Fruit fly (Drosophila melanogaster): ENCODE measurements around the gene Rev1.

Rev1 gene

dm6 chr3L:642146-642864 is 11.9 kb upstream of the Rev1 start (continued):
- TF ChIP-seq dm (GFP tag; optimal IDR thresholded peaks at IDR 0.05) (no peak), Ravus (GFP tag; IDR thresholded peaks at IDR 0.05) (no peak), pb (GFP tag; optimal IDR thresholded peaks at IDR 0.05) (no peak), CG12769 (tag; optimal IDR thresholded peaks at IDR 0.05) (peak; percentile 77), CG7839 (tag; optimal IDR thresholded peaks at IDR 0.05) (peak; percentile 70), Hey (tag; optimal IDR thresholded peaks at IDR 0.05) (no peak), CG16863 (GFP tag; optimal IDR thresholded peaks at IDR 0.05) (no peak), dan (GFP tag; IDR thresholded peaks at IDR 0.05) (no peak), Mes4 (GFP tag; optimal IDR thresholded peaks at IDR 0.05) (no peak), Ets97D (GFP tag; optimal IDR thresholded peaks at IDR 0.05) (no peak), unpg (GFP tag; optimal IDR thresholded peaks at IDR 0.05) (peak; percentile 60), Aef1 (GFP tag; IDR thresholded peaks at IDR 0.05) (no peak), Xbp1 (GFP tag; optimal IDR thresholded peaks at IDR 0.05) (peak; percentile 45), stwl (tag; optimal IDR thresholded peaks at IDR 0.05) (no peak), ase (GFP tag; IDR thresholded peaks at IDR 0.05) (no peak), prd (optimal IDR thresholded peaks at IDR 0.05) (no peak), prd (GFP tag; IDR thresholded peaks at IDR 0.05) (peak; percentile 64; the same call in 2 of the 3 replicates), pum (GFP tag; optimal IDR thresholded peaks at IDR 0.05) (no peak), hth (optimal IDR thresholded peaks at IDR 0.05) (no peak), wor (GFP tag; IDR thresholded peaks at IDR 0.05) (no peak), CG6175 (GFP tag; IDR thresholded peaks at IDR 0.05) (no peak), NC2α (GFP tag; optimal IDR thresholded peaks at IDR 0.05) (no peak), abd-A (tag; optimal IDR thresholded peaks at IDR 0.05) (no peak), slbo (GFP tag; IDR thresholded peaks at IDR 0.05) (peak; percentile 38), onecut (GFP tag; IDR thresholded peaks at IDR 0.05) (no peak), zen2 (GFP tag; IDR thresholded peaks at IDR 0.05; ENCODE audit: partially characterized antibody) (no peak), YL-1 (GFP tag; optimal IDR thresholded peaks at IDR 0.05) (no peak), klu (GFP tag; IDR thresholded peaks at IDR 0.05) (no peak), CG2202 (tag; optimal IDR thresholded peaks at IDR 0.05) (no peak), schlank (tag; optimal IDR thresholded peaks at IDR 0.05) (no peak), CG17829 (tag; optimal IDR thresholded peaks at IDR 0.05) (peak; percentile 61), CG12744 (GFP tag; optimal IDR thresholded peaks at IDR 0.05) (no peak), lab (GFP tag; optimal IDR thresholded peaks at IDR 0.05) (no peak), Drgx (GFP tag; IDR thresholded peaks at IDR 0.05) (no peak), CG4707 (GFP tag; optimal IDR thresholded peaks at IDR 0.05) (no peak), MESR4 (GFP tag; optimal IDR thresholded peaks at IDR 0.05) (no peak), insv (GFP tag; optimal IDR thresholded peaks at IDR 0.05) (no peak), Optix (GFP tag; IDR thresholded peaks at IDR 0.05) (no peak), Hr51 (GFP tag; optimal IDR thresholded peaks at IDR 0.05) (peak in 1 of 2 experiments; percentile 82), CG7745 (tag; optimal IDR thresholded peaks at IDR 0.05) (no peak), Trl (optimal IDR thresholded peaks at IDR 0.05) (no peak), Trl (GFP tag; optimal IDR thresholded peaks at IDR 0.05) (no peak), CG10321 (GFP tag; IDR thresholded peaks at IDR 0.05) (no peak), CG18476 (GFP tag; optimal IDR thresholded peaks at IDR 0.05) (peak; percentile 30), BEAF-32 (GFP tag; optimal IDR thresholded peaks at IDR 0.05) (no peak), zfh2 (GFP tag; optimal IDR thresholded peaks at IDR 0.05) (no peak), Abd-B (GFP tag; optimal IDR thresholded peaks at IDR 0.05) (no peak), Fer2 (tag; optimal IDR thresholded peaks at IDR 0.05) (no peak), cg (GFP tag; optimal IDR thresholded peaks at IDR 0.05) (no peak), dmrt99B (tag; optimal IDR thresholded peaks at IDR 0.05) (peak; percentile 74), CG9817 (tag; optimal IDR thresholded peaks at IDR 0.05) (no peak)
